Worm (Caenorhabditis elegans) whole organism, L3 larva: ENCODE results near the gene W05H5.1.

Source experiments
- R02D3.7 ChIP-seq: fragments of 150-350 bp; optimal IDR thresholded peaks from 2 replicates; lab custom pipeline; 2014; ENCODE audit warnings: missing biosample characterization, missing genetic modification characterization
- ZK546.5 ChIP-seq: sonication (generic microtip); optimal IDR thresholded peaks from 2 replicates; lab custom pipeline; 2017; ENCODE audit warnings: missing biosample characterization, missing genetic modification characterization
- aly-2 ChIP-seq: fragments of 150-350 bp; optimal IDR thresholded peaks from 2 replicates; lab custom pipeline; 2014; ENCODE audit warnings: missing biosample characterization, missing genetic modification characterization
- daf-12 ChIP-seq: fragments of 150-350 bp; optimal IDR thresholded peaks from 2 replicates; lab custom pipeline; 2014; ENCODE audit warnings: missing biosample characterization, missing genetic modification reagents, missing genetic modification characterization
- egl-27 ChIP-seq: sonication (generic microtip); optimal IDR thresholded peaks from 4 replicates; lab custom pipeline; 2017; ENCODE audit warnings: missing biosample characterization, missing genetic modification reagents, missing genetic modification characterization
- egl-5 ChIP-seq: fragments of 150-350 bp; optimal IDR thresholded peaks from 2 replicates; lab custom pipeline; 2017; ENCODE audit warnings: missing biosample characterization, missing genetic modification reagents, missing genetic modification characterization, inconsistent platforms
- elt-2 ChIP-seq: sonication (generic microtip); optimal IDR thresholded peaks from 2 replicates; lab custom pipeline; 2016; ENCODE audit warnings: missing genetic modification reagents, mild to moderate bottlenecking, missing genetic modification characterization, missing compliant biosample characterization
- fkh-10 ChIP-seq: sonication (generic microtip); optimal IDR thresholded peaks from 2 replicates; lab custom pipeline; 2017; ENCODE audit warnings: missing biosample characterization, missing genetic modification reagents, missing genetic modification characterization
- fkh-2 ChIP-seq: fragments of 150-350 bp; optimal IDR thresholded peaks from 2 replicates; lab custom pipeline; 2014; ENCODE audit warnings: missing biosample characterization, missing genetic modification reagents, missing genetic modification characterization
- fos-1 ChIP-seq: fragments of 150-350 bp; optimal IDR thresholded peaks from 2 replicates; lab custom pipeline; 2014; ENCODE audit warnings: missing biosample characterization, missing genetic modification characterization
- hmg-11 ChIP-seq: sonication (generic microtip); optimal IDR thresholded peaks from 2 replicates; lab custom pipeline; 2016; ENCODE audit warnings: missing genetic modification characterization, missing compliant biosample characterization
- jun-1 ChIP-seq: fragments of 150-350 bp; optimal IDR thresholded peaks from 2 replicates; lab custom pipeline; 2014; ENCODE audit warnings: missing biosample characterization, missing genetic modification reagents, missing genetic modification characterization
- lin-15B ChIP-seq: fragments of 150-350 bp; optimal IDR thresholded peaks from 2 replicates; lab custom pipeline; 2014; ENCODE audit warnings: missing biosample characterization, missing genetic modification characterization
- lin-39 ChIP-seq: fragments of 150-350 bp; optimal IDR thresholded peaks from 2 replicates; lab custom pipeline; 2018; ENCODE audit warnings: missing biosample characterization, missing genetic modification reagents, missing genetic modification characterization
- lsy-12 ChIP-seq: sonication (generic microtip); optimal IDR thresholded peaks from 2 replicates; lab custom pipeline; 2016; ENCODE audit warnings: mild to moderate bottlenecking, missing genetic modification characterization, missing compliant biosample characterization
- mdl-1 ChIP-seq: fragments of 150-350 bp; optimal IDR thresholded peaks from 2 replicates; lab custom pipeline; 2014; ENCODE audit warnings: missing biosample characterization, missing genetic modification characterization
- mml-1 ChIP-seq: fragments of 150-350 bp; sonication (generic microtip); optimal IDR thresholded peaks from 3 replicates; lab custom pipeline; 2014; ENCODE audit warnings: missing biosample characterization, missing genetic modification characterization
- nfya-1 ChIP-seq: sonication (generic microtip); optimal IDR thresholded peaks from 2 replicates; lab custom pipeline; 2017; ENCODE audit warnings: missing genetic modification characterization, mild to moderate bottlenecking, missing compliant biosample characterization, antibody characterized with exemption, moderate library complexity; ENCODE audit not compliant: insufficient read depth
- nhr-11 ChIP-seq: fragments of 150-350 bp; optimal IDR thresholded peaks from 2 replicates; lab custom pipeline; 2014; ENCODE audit warnings: missing biosample characterization, missing genetic modification characterization
- nhr-12 ChIP-seq: fragments of 150-350 bp; optimal IDR thresholded peaks from 2 replicates; lab custom pipeline; 2014; ENCODE audit warnings: missing biosample characterization, missing genetic modification characterization
- nhr-23 ChIP-seq: fragments of 150-350 bp; optimal IDR thresholded peaks from 2 replicates; lab custom pipeline; 2014; ENCODE audit warnings: missing biosample characterization, missing genetic modification reagents, missing genetic modification characterization
- nhr-237 ChIP-seq: fragments of 150-350 bp; optimal IDR thresholded peaks from 2 replicates; lab custom pipeline; 2014; ENCODE audit warnings: missing biosample characterization, missing genetic modification characterization
- nhr-25 ChIP-seq: sonication (generic microtip); optimal IDR thresholded peaks from 2 replicates; lab custom pipeline; 2017; ENCODE audit warnings: missing biosample characterization, missing genetic modification characterization
- nhr-43 ChIP-seq: sonication (generic microtip); optimal IDR thresholded peaks from 2 replicates; lab custom pipeline; 2016; ENCODE audit warnings: mild to moderate bottlenecking, missing genetic modification characterization, missing compliant biosample characterization; ENCODE audit not compliant: poor library complexity, severe bottlenecking
- nhr-67 ChIP-seq: fragments of 150-350 bp; optimal IDR thresholded peaks from 2 replicates; lab custom pipeline; 2014; ENCODE audit warnings: missing biosample characterization, missing genetic modification characterization
- nhr-76 ChIP-seq: fragments of 150-350 bp; sonication (generic microtip); optimal IDR thresholded peaks from 5 replicates; lab custom pipeline; 2014; ENCODE audit warnings: missing biosample characterization, missing genetic modification characterization
- pha-4 ChIP-seq: fragments of 150-350 bp; optimal IDR thresholded peaks from 2 replicates; lab custom pipeline; 2014; ENCODE audit warnings: missing biosample characterization, missing genetic modification reagents, missing genetic modification characterization
- pqm-1 ChIP-seq: fragments of 150-350 bp; optimal IDR thresholded peaks from 2 replicates; lab custom pipeline; 2017; ENCODE audit warnings: missing biosample characterization, missing genetic modification characterization, inconsistent platforms
- sea-2 ChIP-seq: fragments of 150-350 bp; sonication (generic microtip); optimal IDR thresholded peaks from 4 replicates; lab custom pipeline; 2014; ENCODE audit warnings: missing biosample characterization, missing genetic modification reagents, missing genetic modification characterization
- skn-1 ChIP-seq: fragments of 150-350 bp; optimal IDR thresholded peaks from 2 replicates; lab custom pipeline; 2014; ENCODE audit warnings: missing biosample characterization, missing genetic modification characterization
- snpc-4 ChIP-seq: fragments of 150-350 bp; optimal IDR thresholded peaks from 2 replicates; lab custom pipeline; 2014; ENCODE audit warnings: missing biosample characterization, missing genetic modification characterization
- tbx-2 ChIP-seq: sonication (generic microtip); optimal IDR thresholded peaks from 2 replicates; lab custom pipeline; 2016; ENCODE audit warnings: mild to moderate bottlenecking, missing genetic modification characterization, missing compliant biosample characterization
- unc-62 ChIP-seq: fragments of 150-350 bp; sonication (generic microtip); optimal IDR thresholded peaks from 4 replicates; lab custom pipeline; 2014; ENCODE audit warnings: missing biosample characterization, missing genetic modification reagents, missing genetic modification characterization
- ztf-11 ChIP-seq: fragments of 150-350 bp; optimal IDR thresholded peaks from 2 replicates; lab custom pipeline; 2014; ENCODE audit warnings: missing biosample characterization, missing genetic modification characterization
- ztf-4 ChIP-seq: fragments of 150-350 bp; optimal IDR thresholded peaks from 2 replicates; lab custom pipeline; 2014; ENCODE audit warnings: missing biosample characterization, missing genetic modification characterization

W05H5.1 gene

DNA sequence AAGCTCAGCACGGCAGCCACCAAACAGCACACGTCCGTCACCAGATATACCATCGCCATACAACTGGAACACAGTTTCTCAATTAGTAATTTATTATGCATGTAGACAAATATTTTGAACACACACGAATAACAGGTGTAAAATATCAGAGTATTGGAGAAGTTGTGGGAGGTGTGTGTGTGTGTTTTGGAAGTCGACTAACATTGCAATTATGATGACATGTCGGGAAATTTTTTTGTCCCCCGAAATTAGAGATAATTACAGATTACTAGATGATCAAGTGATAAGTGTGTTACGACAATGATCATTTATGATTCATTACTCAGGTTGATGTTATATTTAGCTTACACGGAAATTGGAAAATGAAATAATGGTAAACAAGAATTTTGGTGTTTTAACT lies 14.8 kb downstream of the W05H5.1 start, which contains the start of gene Y57A10C.8:
TSS of gene Y57A10C.8 (minus strand) at position 101 of the 400 bp plus-strand sequence.
- TF ChIP-seq tbx-2 (tag; lab: Kevin White, UChicago) (no peak), nhr-25 (tag; lab: Kevin White, UChicago) (no peak), nhr-67 (tag; lab: Kevin White, UChicago) (no peak), lin-15B (no peak), R02D3.7 (tag; lab: Kevin White, UChicago) (no peak), pqm-1 (tag; lab: Kevin White, UChicago) (no peak), nfya-1 (no peak), ztf-4 (tag; lab: Kevin White, UChicago) (no peak), daf-12 (tag; lab: Kevin White, UChicago) (no peak), nhr-12 (tag; lab: Kevin White, UChicago) (no peak), lin-39 (tag; lab: Kevin White, UChicago) (no peak), unc-62 (GFP tag; lab: Kevin White, UChicago) (no peak), egl-27 (tag; lab: Kevin White, UChicago) (no peak), nhr-11 (tag; lab: Kevin White, UChicago) (no peak)

DNA sequence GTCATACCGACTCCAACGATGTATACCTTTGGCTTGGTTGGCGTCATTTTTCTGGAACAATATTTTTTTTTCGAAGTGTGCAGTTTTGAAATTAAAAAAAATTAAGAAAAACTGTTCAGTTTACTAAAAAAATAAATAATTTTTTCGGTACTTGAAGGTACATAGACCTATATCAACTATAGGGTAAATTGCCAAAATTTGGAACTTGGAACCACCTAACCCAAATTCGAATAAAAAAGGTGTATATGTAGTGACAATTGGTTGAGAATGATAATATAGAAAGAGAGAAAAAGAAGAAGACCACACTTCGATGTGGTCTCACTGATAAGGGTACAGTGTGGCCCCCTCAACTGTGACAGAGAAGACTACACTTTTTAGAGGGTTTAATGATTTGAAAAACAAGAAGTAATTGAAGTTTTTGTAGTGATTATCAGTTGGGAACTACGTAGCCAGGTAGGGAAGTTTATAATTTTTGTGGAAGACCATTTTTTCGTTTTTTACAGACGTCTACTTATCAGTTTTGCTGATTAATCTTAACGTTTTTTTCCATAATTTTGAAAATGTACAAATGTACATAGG lies 18.8 kb downstream of the W05H5.1 start, which contains the start of gene daf-22:
TSS of gene daf-22 (minus strand) at position 51 of the 579 bp plus-strand sequence.
- TF ChIP-seq nfya-1 (peak; percentile 19), pqm-1 (tag; lab: Kevin White, UChicago) (peak; percentile 93), jun-1 (peak; percentile 49), elt-2 (tag; lab: Kevin White, UChicago) (peak; percentile 98), nhr-25 (tag; lab: Kevin White, UChicago) (no peak), pha-4 (tag; lab: Kevin White, UChicago) (peak; percentile 37)

ce11 chrII:12420486-12420885 lies 24.1 kb downstream of the W05H5.1 start, which contains the start of gene sre-26:
TSS of gene sre-26 (minus strand) at chrII:12420586.
- TF ChIP-seq nhr-43 (tag; lab: Kevin White, UChicago) (no peak), fkh-10 (no peak), nhr-76 (no peak), mdl-1 (no peak), fkh-2 (tag; lab: Kevin White, UChicago) (no peak), lin-15B (no peak), jun-1 (no peak), nhr-23 (tag; lab: Kevin White, UChicago) (no peak), nhr-67 (tag; lab: Kevin White, UChicago) (no peak), sea-2 (GFP tag; lab: Kevin White, UChicago) (no peak), daf-12 (tag; lab: Kevin White, UChicago) (no peak), nhr-237 (no peak)

DNA sequence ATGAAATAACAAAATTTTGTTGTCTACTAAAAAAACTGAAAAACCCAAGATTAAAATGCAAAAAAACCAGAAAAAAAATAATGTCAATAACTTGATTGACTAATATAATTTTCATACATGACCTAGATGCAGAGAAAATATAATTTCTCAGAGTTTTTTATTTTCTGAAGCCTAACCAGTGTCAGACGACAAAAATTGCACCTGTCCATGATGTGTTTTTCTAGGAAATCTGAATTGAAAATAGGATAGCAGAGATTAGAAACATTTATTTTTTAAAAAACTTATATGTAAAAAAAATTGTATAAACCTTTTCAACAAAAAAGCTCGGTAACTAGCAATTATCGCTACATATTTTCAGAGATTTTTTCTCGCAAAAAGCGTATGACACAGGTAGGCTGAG lies 26.6 kb downstream of the W05H5.1 start:
- no peak for TF ChIP-seq fkh-10
- TF ChIP-seq pqm-1 (tag; lab: Kevin White, UChicago): no peak
- TF ChIP-seq hmg-11 (tag; lab: Kevin White, UChicago): no peak
- TF ChIP-seq nhr-237: no peak
- no peak for TF ChIP-seq elt-2 (tag; lab: Kevin White, UChicago)
- no peak for TF ChIP-seq fos-1 (tag; lab: Kevin White, UChicago)
- TF ChIP-seq snpc-4 (tag; lab: Kevin White, UChicago): no peak
- TF ChIP-seq nhr-23 (tag; lab: Kevin White, UChicago): no peak
- TF ChIP-seq aly-2: no peak
- TF ChIP-seq egl-27 (tag; lab: Kevin White, UChicago): no peak
- no peak for TF ChIP-seq ZK546.5 (tag; lab: Kevin White, UChicago)
- no peak for TF ChIP-seq egl-5
- TF ChIP-seq lsy-12 (tag; lab: Kevin White, UChicago): no peak
- no peak for TF ChIP-seq tbx-2 (tag; lab: Kevin White, UChicago)
- no peak for TF ChIP-seq nhr-76
- no peak for TF ChIP-seq nhr-43 (tag; lab: Kevin White, UChicago)
- no peak for TF ChIP-seq fkh-2 (tag; lab: Kevin White, UChicago)
- TF ChIP-seq ztf-11 (tag; lab: Kevin White, UChicago): no peak
- no peak for TF ChIP-seq skn-1
- TF ChIP-seq mml-1: no peak
- TF ChIP-seq, all 47 proteins: peak for 0
